Fruit fly (Drosophila melanogaster) whole organism, wandering third instar larva: ENCODE results near the gene CG11454.
A peak's percentile ranks its signal among the peaks of the same experiment; 100 is the strongest.

ENCODE experiments used
- Abd-B ChIP-seq: fragments of >200 bp; optimal IDR thresholded peaks from 2 replicates; lab custom pipeline; 2017; ENCODE audit warnings: missing biosample characterization, missing genetic modification characterization
- CG32264 ChIP-seq: fragments of 200-800 bp; sonication (Bioruptor generic); optimal IDR thresholded peaks from 2 replicates; lab custom pipeline; 2016; ENCODE audit warnings: missing biosample characterization, missing genetic modification characterization
- CG9705 ChIP-seq: fragments of 200-800 bp; sonication (Bioruptor generic); optimal IDR thresholded peaks from 2 replicates; lab custom pipeline; 2018; ENCODE audit warnings: missing biosample characterization, mild to moderate bottlenecking, missing genetic modification characterization
- CrebA ChIP-seq: fragments of 200-800 bp; sonication (Bioruptor generic); optimal IDR thresholded peaks from 2 replicates; lab custom pipeline; 2016; ENCODE audit warnings: missing biosample characterization, mild to moderate bottlenecking, missing genetic modification characterization, borderline replicate concordance
- Dfd ChIP-seq: fragments of >200 bp; optimal IDR thresholded peaks from 2 replicates; lab custom pipeline; 2017; ENCODE audit warnings: missing biosample characterization, missing genetic modification characterization
- Dif ChIP-seq: fragments of 200-275, 200-300 bp; sonication (Bioruptor generic); optimal IDR thresholded peaks from 2 replicates; lab custom pipeline; 2018; ENCODE audit warnings: missing biosample characterization, missing genetic modification characterization; ENCODE audit not compliant: partially characterized antibody
- GATAd ChIP-seq: sonication (Bioruptor generic); optimal IDR thresholded peaks from 2 replicates; lab custom pipeline; 2016; ENCODE audit warnings: missing biosample characterization, missing genetic modification characterization
- HLH106 ChIP-seq: fragments of 200-800 bp; optimal IDR thresholded peaks from 3 replicates; lab custom pipeline; 2019; ENCODE audit warnings: missing biosample characterization, mild to moderate bottlenecking, missing genetic modification characterization, moderate library complexity
- Hnf4 ChIP-seq: fragments of 200-800 bp; sonication (Bioruptor generic); optimal IDR thresholded peaks from 2 replicates; lab custom pipeline; 2016; ENCODE audit warnings: missing biosample characterization, mild to moderate bottlenecking, missing genetic modification characterization
- Hr78 ChIP-seq: fragments of >200 bp; optimal IDR thresholded peaks from 2 replicates; lab custom pipeline; 2017; ENCODE audit warnings: missing biosample characterization, missing genetic modification characterization
- Hr83 ChIP-seq: fragments of 200-300 bp; sonication (Bioruptor generic); optimal IDR thresholded peaks from 2 replicates; lab custom pipeline; 2016; ENCODE audit warnings: missing biosample characterization, mild to moderate bottlenecking, missing genetic modification characterization, moderate library complexity; ENCODE audit not compliant: poor library complexity, severe bottlenecking
- Jra ChIP-seq: sonication (Bioruptor generic); optimal IDR thresholded peaks from 2 replicates; lab custom pipeline; 2016; ENCODE audit warnings: missing biosample characterization, missing genetic modification characterization
- Mio ChIP-seq: sonication (Bioruptor generic); optimal IDR thresholded peaks from 2 replicates; lab custom pipeline; 2016; ENCODE audit warnings: missing biosample characterization, missing genetic modification characterization
- Myc ChIP-seq: fragments of >200 bp; optimal IDR thresholded peaks from 2 replicates; lab custom pipeline; 2017
- N ChIP-seq: fragments of >200 bp; optimal IDR thresholded peaks from 2 replicates; lab custom pipeline; 2018; ENCODE audit warnings: missing biosample characterization, missing external identifiers, missing genetic modification characterization
- OdsH ChIP-seq: fragments of 200-800 bp; sonication (Bioruptor generic); optimal IDR thresholded peaks from 2 replicates; lab custom pipeline; 2016; ENCODE audit warnings: missing biosample characterization, mild to moderate bottlenecking, missing genetic modification characterization
- Rel ChIP-seq, 2 experiments: fragments of 200-800 bp; sonication (Bioruptor generic) in 1 of 2; optimal IDR thresholded peaks; 2 replicates in 1 of 2; 3 replicates in 1 of 2; lab custom pipeline; 2016 to 2019; ENCODE audit warnings: mild to moderate bottlenecking in 2 of 2, missing biosample characterization in 2 of 2, missing genetic modification characterization in 2 of 2, moderate library complexity in 1 of 2
- Sp1 ChIP-seq: fragments of 200-800 bp; sonication (Bioruptor generic); optimal IDR thresholded peaks from 3 replicates; lab custom pipeline; 2019; ENCODE audit warnings: missing biosample characterization, mild to moderate bottlenecking, missing genetic modification characterization, moderate library complexity
- Vsx2 ChIP-seq: fragments of 200-300, 225-300 bp; sonication (Bioruptor generic); optimal IDR thresholded peaks from 2 replicates; lab custom pipeline; 2018; ENCODE audit warnings: missing biosample characterization, missing genetic modification characterization; ENCODE audit not compliant: partially characterized antibody
- br ChIP-seq: fragments of 200-800 bp; sonication (Bioruptor generic); optimal IDR thresholded peaks from 2 replicates; lab custom pipeline; 2016; ENCODE audit warnings: missing biosample characterization, missing genetic modification characterization
- brk ChIP-seq: fragments of 200-800 bp; sonication (Bioruptor generic); optimal IDR thresholded peaks from 2 replicates; lab custom pipeline; 2016; ENCODE audit warnings: missing biosample characterization, mild to moderate bottlenecking, missing genetic modification characterization
- dl ChIP-seq, 2 experiments: fragments of 175-275, 200-275 bp in 1 of 2; fragments of 200-275 bp in 1 of 2; sonication (Bioruptor generic); optimal IDR thresholded peaks; lab custom pipeline; 2018; ENCODE audit warnings: mild to moderate bottlenecking in 2 of 2, missing biosample characterization in 2 of 2, missing genetic modification characterization in 2 of 2, moderate library complexity in 2 of 2; ENCODE audit not compliant: partially characterized antibody in 2 of 2, insufficient read depth in 1 of 2
- dmrt93B ChIP-seq: fragments of 200-800 bp; sonication (Bioruptor generic); optimal IDR thresholded peaks from 2 replicates; lab custom pipeline; 2018; ENCODE audit warnings: missing biosample characterization, mild to moderate bottlenecking, missing genetic modification characterization
- dsf ChIP-seq: sonication (Bioruptor generic); optimal IDR thresholded peaks from 2 replicates; lab custom pipeline; 2016; ENCODE audit warnings: missing biosample characterization, missing genetic modification characterization, borderline replicate concordance
- ey ChIP-seq: fragments of 200-800 bp; sonication (Bioruptor generic); optimal IDR thresholded peaks from 2 replicates; lab custom pipeline; 2016; ENCODE audit warnings: missing biosample characterization, missing genetic modification characterization
- foxo ChIP-seq, 2 experiments: fragments of 200-800 bp; sonication (Bioruptor generic); optimal IDR thresholded peaks; 2 replicates in 1 of 2; 3 replicates in 1 of 2; lab custom pipeline; 2016 to 2017; ENCODE audit warnings: missing biosample characterization in 2 of 2, missing genetic modification characterization in 2 of 2
- fru ChIP-seq: fragments of 200-800 bp; sonication (Bioruptor generic); optimal IDR thresholded peaks from 3 replicates; lab custom pipeline; 2016; ENCODE audit warnings: missing biosample characterization, mild to moderate bottlenecking, missing genetic modification characterization
- h ChIP-seq: fragments of 200-800 bp; sonication (Bioruptor generic); optimal IDR thresholded peaks from 3 replicates; lab custom pipeline; 2016; ENCODE audit warnings: missing biosample characterization, mild to moderate bottlenecking, missing genetic modification characterization
- jim ChIP-seq: fragments of 175-275, 200-325 bp; sonication (Bioruptor generic); optimal IDR thresholded peaks from 2 replicates; lab custom pipeline; 2016; ENCODE audit warnings: missing biosample characterization, mild to moderate bottlenecking, missing genetic modification characterization
- lola ChIP-seq: fragments of >200 bp; optimal IDR thresholded peaks from 2 replicates; lab custom pipeline; 2017; ENCODE audit warnings: missing biosample characterization, missing genetic modification characterization
- pan ChIP-seq: fragments of >200 bp; optimal IDR thresholded peaks from 2 replicates; lab custom pipeline; 2017
- psq ChIP-seq: fragments of 200-800 bp; sonication (Bioruptor generic); optimal IDR thresholded peaks from 3 replicates; lab custom pipeline; 2017; ENCODE audit warnings: missing biosample characterization, mild to moderate bottlenecking, missing genetic modification characterization, moderate library complexity
- rgr ChIP-seq: fragments of 200-800 bp; sonication (Bioruptor generic); optimal IDR thresholded peaks from 3 replicates; lab custom pipeline; 2016; ENCODE audit warnings: missing biosample characterization, mild to moderate bottlenecking, missing genetic modification characterization
- sage ChIP-seq: fragments of 200-800 bp; sonication (Bioruptor generic); optimal IDR thresholded peaks from 2 replicates; lab custom pipeline; 2016; ENCODE audit warnings: missing biosample characterization, mild to moderate bottlenecking, missing genetic modification characterization
- sv ChIP-seq: fragments of 200-800 bp; sonication (Bioruptor generic); optimal IDR thresholded peaks from 3 replicates; lab custom pipeline; 2016; ENCODE audit warnings: missing biosample characterization, missing genetic modification characterization
- tai ChIP-seq: sonication (Bioruptor generic); optimal IDR thresholded peaks from 2 replicates; lab custom pipeline; 2016; ENCODE audit warnings: missing biosample characterization, missing genetic modification characterization
- usp ChIP-seq: fragments of >200 bp; optimal IDR thresholded peaks from 2 replicates; lab custom pipeline; 2017; ENCODE audit warnings: missing biosample characterization, missing genetic modification characterization
- woc ChIP-seq: sonication (Bioruptor generic); optimal IDR thresholded peaks from 2 replicates; lab custom pipeline; 2016; ENCODE audit warnings: missing biosample characterization, mild to moderate bottlenecking, missing genetic modification characterization

CG11454 gene

DNA sequence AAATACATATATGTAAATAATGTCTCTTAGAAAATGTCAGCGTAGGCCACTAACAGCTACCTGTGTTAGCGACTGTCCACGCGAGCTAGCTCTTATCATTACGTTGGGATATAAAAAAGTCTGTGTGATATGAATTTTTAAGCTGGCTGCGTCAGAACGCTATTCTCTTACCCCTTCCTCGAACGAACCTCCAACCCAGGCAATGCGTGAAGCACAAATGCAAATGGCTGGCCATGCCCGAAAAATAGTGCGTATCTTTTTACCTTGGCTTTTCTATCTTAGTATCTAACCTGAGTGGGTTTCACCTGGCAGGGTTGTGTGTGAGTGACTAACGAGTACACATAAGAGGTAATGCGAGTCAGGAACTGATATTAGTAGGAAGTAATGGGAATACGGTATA, 20.1 kb downstream of the CG11454 start:
- TF ChIP-seq Jra (GFP tag; lab: Kevin White, UChicago): no peak

DNA sequence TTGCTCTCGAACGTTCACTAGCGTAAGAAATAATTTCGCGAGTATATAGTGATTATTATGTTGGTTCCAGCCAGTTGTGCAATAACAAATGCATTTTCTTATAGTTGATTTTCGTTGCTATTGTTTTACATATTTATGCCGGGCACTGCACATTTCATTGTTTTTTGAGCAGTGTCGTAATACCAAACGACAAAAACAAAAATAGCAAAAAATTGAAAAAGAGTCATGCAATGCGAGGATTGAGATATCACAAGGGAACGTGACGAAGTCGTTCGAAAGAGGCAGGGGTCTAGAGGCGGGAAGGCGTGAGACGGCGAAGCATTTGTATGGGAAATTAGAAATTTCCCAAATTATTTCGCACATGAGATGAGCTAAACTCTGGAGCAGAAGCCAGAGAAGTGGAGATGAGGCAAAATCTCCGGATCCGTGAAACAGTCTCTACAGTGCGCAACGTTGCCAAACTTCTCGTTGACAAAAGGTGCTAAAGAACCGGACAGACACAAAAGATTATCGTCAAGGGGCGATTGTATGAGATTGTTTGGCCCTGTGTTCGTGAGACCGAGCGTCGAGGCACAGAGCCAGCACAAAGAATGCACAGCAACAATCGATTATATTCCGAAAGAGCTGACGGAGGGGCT, 22.2 kb downstream of the CG11454 start:
- TF ChIP-seq rgr (GFP tag; lab: Kevin White, UChicago): peak; percentile 42
- peak; percentile 52 for TF ChIP-seq h (GFP tag; lab: Kevin White, UChicago)
- no peak for TF ChIP-seq Hr83
- no peak for TF ChIP-seq CG32264 (GFP tag; lab: Kevin White, UChicago)
- TF ChIP-seq Rel (GFP tag; optimal IDR thresholded peaks at IDR 0.05; lab: Kevin White, UChicago): no peak
- TF ChIP-seq Rel (tag; optimal IDR thresholded peaks at IDR 0.05; lab: Kevin White, UChicago): peak; percentile 32
- no peak for TF ChIP-seq Hnf4 (GFP tag; lab: Kevin White, UChicago)
- peak; percentile 14 for TF ChIP-seq Dif (GFP tag; lab: Kevin White, UChicago)
- TF ChIP-seq Mio (GFP tag; lab: Kevin White, UChicago): peak; percentile 19
- no peak for TF ChIP-seq dsf (GFP tag; lab: Kevin White, UChicago)
- peak; percentile 16 for TF ChIP-seq HLH106 (tag; lab: Kevin White, UChicago)

DNA sequence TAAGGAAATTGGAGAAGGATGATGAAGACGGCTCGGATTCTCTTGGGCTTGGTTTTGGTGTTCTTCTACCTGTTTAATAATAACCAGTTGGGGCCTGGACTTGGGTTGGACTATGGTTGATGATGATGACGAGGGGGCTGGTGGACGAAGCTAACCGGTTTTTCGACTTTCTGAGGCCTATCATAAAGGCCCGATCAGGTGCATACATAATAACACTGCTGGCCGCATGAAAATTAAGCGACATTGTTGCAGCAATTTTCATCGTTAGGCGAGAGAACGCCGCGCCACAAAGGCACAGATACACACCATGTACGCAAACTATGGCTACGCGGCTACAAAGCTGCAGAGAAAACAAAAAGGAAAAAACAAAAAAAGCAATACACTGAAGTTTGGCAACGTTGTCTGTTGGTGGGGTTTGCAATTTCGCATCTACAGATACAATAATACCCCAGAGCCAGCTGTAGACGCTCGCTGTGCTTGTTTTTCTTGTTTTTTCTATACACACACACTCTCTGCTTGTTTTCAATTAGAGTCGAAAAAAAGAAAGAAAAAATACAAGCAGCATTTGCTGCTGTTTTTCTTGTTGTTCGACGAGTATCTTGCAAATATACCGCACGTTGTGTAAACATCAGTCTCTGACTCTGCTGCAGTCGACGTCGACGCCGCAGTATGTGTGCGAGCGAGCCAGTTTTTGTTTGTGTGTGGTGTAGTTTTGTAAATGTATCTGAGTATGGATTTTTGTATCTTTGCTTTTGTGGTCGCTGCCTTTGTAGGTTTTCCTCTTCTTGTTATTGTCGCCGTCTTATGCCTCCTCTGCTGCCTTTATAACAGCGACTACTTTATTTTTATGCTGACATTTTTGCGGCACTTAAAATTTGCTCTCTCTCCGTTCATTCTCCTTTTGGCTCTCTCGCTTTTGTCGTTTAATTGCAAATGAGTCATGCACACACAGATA, 23.3 kb downstream of the CG11454 start:
- TF ChIP-seq tai (GFP tag; lab: Kevin White, UChicago) (peak; percentile 93), Dif (GFP tag; lab: Kevin White, UChicago) (peak; percentile 82), dmrt93B (GFP tag; lab: Kevin White, UChicago) (peak; percentile 51), pan (no peak), Jra (GFP tag; lab: Kevin White, UChicago) (peak; percentile 94), ey (peak; percentile 49), sv (GFP tag; lab: Kevin White, UChicago) (peak; percentile 30), Myc (no peak), foxo (GFP tag; optimal IDR thresholded peaks at IDR 0.05; lab: Kevin White, UChicago) (peak; percentile 74 to 97), HLH106 (tag; lab: Kevin White, UChicago) (peak; percentile 62), Mio (GFP tag; lab: Kevin White, UChicago) (peak; percentile 40), N (GFP tag; lab: Kevin White, UChicago) (no peak), Rel (GFP tag; optimal IDR thresholded peaks at IDR 0.05; lab: Kevin White, UChicago) (peak; percentile 92), Rel (tag; optimal IDR thresholded peaks at IDR 0.05; lab: Kevin White, UChicago) (peak; percentile 82), usp (GFP tag; lab: Kevin White, UChicago) (no peak), br (GFP tag; lab: Kevin White, UChicago) (peak; percentile 90), Hnf4 (GFP tag; lab: Kevin White, UChicago) (peak; percentile 89), Vsx2 (peak; percentile 76), rgr (GFP tag; lab: Kevin White, UChicago) (peak; percentile 88), lola (no peak), CrebA (GFP tag; lab: Kevin White, UChicago) (peak; percentile 98), brk (GFP tag; lab: Kevin White, UChicago) (peak; percentile 98), Hr83 (peak; percentile 97), dsf (GFP tag; lab: Kevin White, UChicago) (peak; percentile 86), sage (GFP tag; lab: Kevin White, UChicago) (peak; percentile 97), fru (GFP tag; lab: Kevin White, UChicago) (peak; percentile 88), CG9705 (GFP tag; lab: Kevin White, UChicago) (peak; percentile 83), Dfd (GFP tag; lab: Kevin White, UChicago) (no peak), Hr78 (GFP tag; lab: Kevin White, UChicago) (no peak), Sp1 (GFP tag; lab: Kevin White, UChicago) (peak; percentile 94), h (GFP tag; lab: Kevin White, UChicago) (peak; percentile 89), jim (GFP tag; lab: Kevin White, UChicago) (peak; percentile 93), dl (GFP tag; optimal IDR thresholded peaks at IDR 0.05; lab: Kevin White, UChicago; ENCODE audit: insufficient read depth in 1 of 2, partially characterized antibody in 2 of 2) (peak; percentile 57 to 60), psq (GFP tag; lab: Kevin White, UChicago) (peak; percentile 83), CG32264 (GFP tag; lab: Kevin White, UChicago) (peak; percentile 93), OdsH (GFP tag; lab: Kevin White, UChicago) (peak; percentile 90), GATAd (GFP tag; lab: Kevin White, UChicago) (no peak), woc (GFP tag; lab: Kevin White, UChicago) (peak; percentile 80), Abd-B (no peak)
